Worm (Caenorhabditis elegans): ENCODE measurements around the gene ZK370.4.

- TF ChIP-seq repo-1 (tag; optimal IDR thresholded peaks at IDR 0.05) (no peak), aptf-3 (GFP tag; IDR thresholded peaks at IDR 0.05) (no peak), madf-3 (GFP tag; IDR thresholded peaks at IDR 0.05) (no peak), Y67H2A.10 (GFP tag; conservative IDR thresholded peaks at IDR 0.05) (no peak), zim-3 (tag; optimal IDR thresholded peaks at IDR 0.05) (no peak), tlf-1 (GFP tag; optimal IDR thresholded peaks at IDR 0.05) (no peak), mel-28 (tag; optimal IDR thresholded peaks at IDR 0.05; ENCODE audit: borderline replicate concordance) (no peak), zfh-2 (GFP tag; conservative IDR thresholded peaks at IDR 0.05) (no peak), B0261.1 (tag; optimal IDR thresholded peaks at IDR 0.05) (no peak), ama-1 (optimal IDR thresholded peaks at IDR 0.05) (no peak), ama-1 (GFP tag; optimal IDR thresholded peaks at IDR 0.05) (no peak)
These were observed 20.9 kb downstream of the ZK370.4 start, which contains the start of gene B0303.11 for ce11 chrIII:8710310-8710709.

Measured in whole organism, young adult.